Worm (Caenorhabditis elegans): ENCODE data around the gene C49C3.11.

C49C3.11 gene

DNA sequence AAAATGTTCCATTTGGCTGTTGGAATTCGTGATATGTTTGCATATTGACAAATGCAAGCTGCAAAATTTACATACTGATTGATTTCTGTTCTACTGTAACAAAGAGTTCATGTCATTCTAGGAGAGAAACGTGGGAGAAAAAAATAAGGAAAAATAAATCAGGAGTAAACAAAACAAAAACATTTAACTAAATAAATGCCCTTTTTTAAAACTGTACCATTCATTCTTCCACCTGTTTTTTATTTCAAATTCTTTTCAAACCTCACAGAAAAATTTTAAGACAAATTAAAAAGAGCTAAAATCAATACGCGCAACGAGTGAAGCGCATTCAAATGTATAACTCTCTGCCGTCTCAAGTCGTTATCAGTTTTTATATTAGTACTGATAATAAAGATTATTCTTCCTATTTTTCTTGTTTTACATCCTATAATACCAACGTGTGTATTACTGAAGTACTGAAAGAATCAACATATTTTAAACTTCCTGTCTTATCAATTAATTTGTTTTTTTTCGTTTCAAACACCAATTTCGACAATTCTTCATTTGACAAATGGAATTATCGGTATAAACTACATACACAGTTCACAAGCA is 4.6 kb upstream of the C49C3.11 start, which contains the start of gene C49C3.10:
Gene C49C3.10, minus strand, starts transcription at position 51 of the 591 bp plus-strand sequence.
- TF ChIP-seq lir-3 (tag; optimal IDR thresholded peaks at IDR 0.05) (no peak), nhr-28 (tag; optimal IDR thresholded peaks at IDR 0.05) (peak; percentile 73), dve-1 (tag; optimal IDR thresholded peaks at IDR 0.05; ENCODE audit: insufficient read depth) (peak; percentile 66), nhr-111 (GFP tag; optimal IDR thresholded peaks at IDR 0.05) (no peak), php-3 (GFP tag; IDR thresholded peaks at IDR 0.05) (no peak), hlh-11 (tag; optimal IDR thresholded peaks at IDR 0.05) (peak; percentile 54), dmd-6 (GFP tag; IDR thresholded peaks at IDR 0.05) (peak; percentile 46), lin-13 (GFP tag; optimal IDR thresholded peaks at IDR 0.05) (no peak), ceh-44 (GFP tag; IDR thresholded peaks at IDR 0.05) (no peak), mxl-2 (GFP tag; conservative IDR thresholded peaks at IDR 0.05) (no peak), egl-27 (tag; optimal IDR thresholded peaks at IDR 0.05) (no peak), Y105C5A.15 (GFP tag; IDR thresholded peaks at IDR 0.05) (no peak), Y5F2A.4 (GFP tag; optimal IDR thresholded peaks at IDR 0.05) (no peak), mdl-1 (tag; optimal IDR thresholded peaks at IDR 0.05) (no peak), lim-7 (GFP tag; IDR thresholded peaks at IDR 0.05) (no peak), rbr-2 (tag; optimal IDR thresholded peaks at IDR 0.05) (no peak), hif-1 (tag; optimal IDR thresholded peaks at IDR 0.05) (no peak), dmd-8 (GFP tag; IDR thresholded peaks at IDR 0.05) (no peak), tra-1 (GFP tag; IDR thresholded peaks at IDR 0.05) (no peak), jun-1 (tag; optimal IDR thresholded peaks at IDR 0.05) (no peak), madf-9 (GFP tag; conservative IDR thresholded peaks at IDR 0.05) (no peak), nhr-77 (tag; optimal IDR thresholded peaks at IDR 0.05) (peak; percentile 79), ceh-82 (tag; optimal IDR thresholded peaks at IDR 0.05) (no peak), nhr-102 (tag; optimal IDR thresholded peaks at IDR 0.05) (no peak), ztf-7 (tag; optimal IDR thresholded peaks at IDR 0.05) (no peak), Y75B8A.6 (GFP tag; IDR thresholded peaks at IDR 0.05) (no peak), R02D3.7 (tag; optimal IDR thresholded peaks at IDR 0.05) (no peak), nhr-48 (tag; optimal IDR thresholded peaks at IDR 0.05) (no peak), nhr-237 (tag; optimal IDR thresholded peaks at IDR 0.05) (no peak), arid-1 (GFP tag; conservative IDR thresholded peaks at IDR 0.05) (no peak), daf-16 (GFP tag; optimal IDR thresholded peaks at IDR 0.05) (no peak), daf-16 (tag; optimal IDR thresholded peaks at IDR 0.05) (peak; percentile 94), unc-130 (GFP tag; optimal IDR thresholded peaks at IDR 0.05) (no peak), lsy-2 (tag; optimal IDR thresholded peaks at IDR 0.05) (no peak), F37D6.2 (tag; optimal IDR thresholded peaks at IDR 0.05) (no peak), fkh-10 (GFP tag; optimal IDR thresholded peaks at IDR 0.05) (no peak), unc-62 (GFP tag; optimal IDR thresholded peaks at IDR 0.05 in 1 of 2) (peak in 1 of 2 experiments; percentile 20), unc-62 (tag; optimal IDR thresholded peaks at IDR 0.05) (no peak), hmg-1.1 (GFP tag; IDR thresholded peaks at IDR 0.05) (no peak), T20F7.1 (GFP tag; optimal IDR thresholded peaks at IDR 0.05) (no peak), daf-8 (GFP tag; IDR thresholded peaks at IDR 0.05) (no peak), mxl-3 (GFP tag; optimal IDR thresholded peaks at IDR 0.05) (no peak), zip-11 (GFP tag; IDR thresholded peaks at IDR 0.05) (no peak), pqm-1 (tag; optimal IDR thresholded peaks at IDR 0.05) (peak; percentile 72), mdt-29 (GFP tag; IDR thresholded peaks at IDR 0.05) (no peak)
